Worm (Caenorhabditis elegans) whole organism, mixed stage, embryonic: ENCODE data around the gene sra-26.

Experiments used
- hlh-1 ChIP-seq: fragments of 150-350 bp; optimal IDR thresholded peaks from 2 replicates; lab custom pipeline; 2014; ENCODE audit warnings: missing biosample characterization, missing genetic modification reagents, missing genetic modification characterization
- nhr-28 ChIP-seq: fragments of 150-350 bp; optimal IDR thresholded peaks from 2 replicates; lab custom pipeline; 2014; ENCODE audit warnings: missing biosample characterization, missing genetic modification characterization
- nhr-76 ChIP-seq: sonication (generic microtip); optimal IDR thresholded peaks from 2 replicates; lab custom pipeline; 2017; ENCODE audit warnings: missing biosample characterization, missing genetic modification characterization
- pha-4 ChIP-seq: fragments of 150-350 bp; optimal IDR thresholded peaks from 2 replicates; lab custom pipeline; 2018; ENCODE audit warnings: missing biosample characterization, missing genetic modification reagents, missing genetic modification characterization
- sem-2 ChIP-seq: fragments of 200-800 bp; sonication (Bioruptor generic); optimal IDR thresholded peaks from 2 replicates; lab custom pipeline; 2018; ENCODE audit warnings: mild to moderate bottlenecking, missing genetic modification characterization, missing compliant biosample characterization
- sptf-1 ChIP-seq: sonication (generic microtip); optimal IDR thresholded peaks from 2 replicates; lab custom pipeline; 2017; ENCODE audit warnings: mild to moderate bottlenecking, missing genetic modification characterization, moderate library complexity, missing compliant biosample characterization
- unc-39 ChIP-seq: fragments of 150-350 bp; optimal IDR thresholded peaks from 2 replicates; lab custom pipeline; 2014; ENCODE audit warnings: missing biosample characterization, missing genetic modification characterization

DNA sequence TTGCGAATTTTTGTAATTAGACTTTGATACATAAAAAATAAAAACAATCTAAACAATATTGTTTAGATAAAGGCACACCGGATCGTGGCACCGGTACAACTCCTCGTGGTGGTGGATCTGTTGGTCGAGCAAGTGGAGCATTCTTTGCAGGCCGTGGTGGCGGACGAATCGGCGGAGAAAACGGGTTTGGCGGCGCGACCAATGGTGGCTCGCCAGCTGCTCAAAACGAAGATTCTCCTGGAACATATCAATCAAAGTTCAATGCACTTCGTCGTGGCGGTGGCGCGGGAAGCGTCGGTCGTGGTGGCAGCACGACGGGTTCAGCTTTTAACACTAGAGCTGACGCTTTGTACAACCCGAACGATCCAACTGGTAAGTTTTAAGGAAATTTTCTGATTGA, 34.3 kb upstream of the sra-26 start:
- TF ChIP-seq sptf-1 (no peak), nhr-76 (no peak), hlh-1 (tag; lab: Kevin White, UChicago) (no peak), sem-2 (GFP tag; lab: Kevin White, UChicago) (no peak), unc-39 (tag; lab: Kevin White, UChicago) (no peak), pha-4 (tag; lab: Kevin White, UChicago) (no peak), nhr-28 (tag; lab: Kevin White, UChicago) (no peak)
